Fruit fly (Drosophila melanogaster) whole organism, embryonic: ENCODE data around the gene CG43894.

ENCODE experiments used
- B-H1 ChIP-seq: fragments of 200-800 bp; sonication (Bioruptor generic); IDR thresholded peaks from 3 replicates; pipeline ENCODE4 v1.3.6; 2022; ENCODE audit warnings: missing biosample characterization, missing genetic modification characterization
- B-H2 ChIP-seq: fragments of 200-800 bp; sonication (Bioruptor generic); optimal IDR thresholded peaks from 2 replicates; lab custom pipeline; 2018; ENCODE audit warnings: missing biosample characterization, mild to moderate bottlenecking, missing genetic modification characterization
- CG12155 ChIP-seq: fragments of 200-800 bp; sonication (Bioruptor generic); optimal IDR thresholded peaks from 3 replicates; lab custom pipeline; 2016; ENCODE audit warnings: missing biosample characterization, missing genetic modification characterization
- CG15601 ChIP-seq: fragments of 200-800 bp; sonication (Bioruptor generic); optimal IDR thresholded peaks from 3 replicates; lab custom pipeline; 2019; ENCODE audit warnings: missing biosample characterization, mild to moderate bottlenecking, missing genetic modification characterization, moderate library complexity
- CG16779 ChIP-seq: fragments of 200-800 bp; sonication (Bioruptor generic); IDR thresholded peaks from 2 replicates; pipeline ENCODE4 v1.3.6; 2022; ENCODE audit warnings: missing biosample characterization, missing genetic modification characterization
- CG17612 ChIP-seq: fragments of 200-800 bp; sonication (Bioruptor generic); IDR thresholded peaks from 2 replicates; pipeline ENCODE4 v1.3.6; 2022; ENCODE audit warnings: missing biosample characterization, missing genetic modification characterization
- CG17912 ChIP-seq: fragments of 200-800 bp; sonication (Bioruptor generic); optimal IDR thresholded peaks from 2 replicates; lab custom pipeline; 2018; ENCODE audit warnings: missing biosample characterization, mild to moderate bottlenecking, missing genetic modification characterization
- CG2116 ChIP-seq: fragments of 200-800 bp; sonication (Bioruptor generic); optimal IDR thresholded peaks from 3 replicates; lab custom pipeline; 2018; ENCODE audit warnings: missing biosample characterization, mild to moderate bottlenecking, missing genetic modification characterization
- CG3281 ChIP-seq: fragments of 200-800 bp; sonication (Bioruptor generic); optimal IDR thresholded peaks from 3 replicates; lab custom pipeline; 2017; ENCODE audit warnings: missing biosample characterization, mild to moderate bottlenecking, missing genetic modification characterization
- CG3847 ChIP-seq: fragments of 200-800 bp; sonication (Bioruptor generic); IDR thresholded peaks from 2 replicates; pipeline ENCODE4 v1.3.6; 2022; ENCODE audit warnings: missing biosample characterization, missing genetic modification characterization
- CG4360 ChIP-seq: fragments of 200-800 bp; sonication (Bioruptor generic); IDR thresholded peaks from 2 replicates; pipeline ENCODE4 v1.3.6; 2022; ENCODE audit warnings: missing biosample characterization, missing genetic modification characterization
- CG5180 ChIP-seq: fragments of 200-800 bp; sonication (Bioruptor generic); optimal IDR thresholded peaks from 3 replicates; lab custom pipeline; 2017; ENCODE audit warnings: missing biosample characterization, missing genetic modification characterization, mild to moderate bottlenecking, moderate library complexity, missing genetic modification reagents
- CG6254 ChIP-seq: fragments of 200-800 bp; sonication (Bioruptor generic); optimal IDR thresholded peaks from 3 replicates; lab custom pipeline; 2017; ENCODE audit warnings: mild to moderate bottlenecking, missing biosample characterization, missing genetic modification reagents, missing genetic modification characterization
- CG7839 ChIP-seq: fragments of 200-800 bp; sonication (Bioruptor generic); optimal IDR thresholded peaks from 3 replicates; lab custom pipeline; 2018; ENCODE audit warnings: missing biosample characterization, mild to moderate bottlenecking, missing genetic modification characterization, moderate library complexity
- CG8765 ChIP-seq: fragments of 200-800 bp; sonication (Bioruptor generic); IDR thresholded peaks from 2 replicates; pipeline ENCODE4 v1.3.6; 2022; ENCODE audit warnings: missing biosample characterization, missing genetic modification characterization
- CG8944 ChIP-seq: fragments of 200-800 bp; sonication (Bioruptor generic); optimal IDR thresholded peaks from 3 replicates; lab custom pipeline; 2016; ENCODE audit warnings: missing biosample characterization, missing genetic modification characterization
- Dip3 ChIP-seq: fragments of 200-800 bp; sonication (Bioruptor generic); optimal IDR thresholded peaks from 3 replicates; lab custom pipeline; 2016; ENCODE audit warnings: missing biosample characterization, missing genetic modification characterization
- Doc2 ChIP-seq: fragments of 200-800 bp; sonication (Bioruptor generic); IDR thresholded peaks from 2 replicates; pipeline ENCODE4 v1.3.6; 2022; ENCODE audit warnings: missing biosample characterization, missing genetic modification characterization
- Eip74EF ChIP-seq, 2 experiments: fragments of 200-800 bp in 1 of 2; fragments of >200 bp in 1 of 2; sonication (Bioruptor generic) in 1 of 2; optimal IDR thresholded peaks; 2 replicates each; lab custom pipeline; 2017 to 2019; ENCODE audit warnings: missing biosample characterization in 2 of 2, missing genetic modification characterization in 2 of 2, mild to moderate bottlenecking in 1 of 2, moderate library complexity in 1 of 2
- Ets97D ChIP-seq: fragments of 200-800 bp; sonication (Bioruptor generic); optimal IDR thresholded peaks from 3 replicates; lab custom pipeline; 2016; ENCODE audit warnings: missing biosample characterization, missing genetic modification characterization
- Fer1 ChIP-seq: fragments of 200-800 bp; sonication (Bioruptor generic); optimal IDR thresholded peaks from 2 replicates; lab custom pipeline; 2017; ENCODE audit warnings: missing biosample characterization, mild to moderate bottlenecking, missing genetic modification characterization
- GATAe ChIP-seq: fragments of 200-800 bp; sonication (Bioruptor generic); conservative IDR thresholded peaks from 2 replicates; pipeline ENCODE4 v1.3.6; 2022; ENCODE audit warnings: missing biosample characterization, missing genetic modification characterization
- Hsf ChIP-seq: fragments of 200-800 bp; sonication (Bioruptor generic); optimal IDR thresholded peaks from 3 replicates; lab custom pipeline; 2016; ENCODE audit warnings: missing biosample characterization, missing genetic modification characterization
- Myb ChIP-seq: fragments of 200-800 bp; sonication (Bioruptor generic); optimal IDR thresholded peaks from 2 replicates; lab custom pipeline; 2016; ENCODE audit warnings: missing biosample characterization, missing genetic modification characterization
- Pdp1 ChIP-seq, 2 experiments: fragments of 200-800 bp; sonication (Bioruptor generic); optimal IDR thresholded peaks; 3 replicates each; lab custom pipeline; 2016; ENCODE audit warnings: missing biosample characterization in 2 of 2, missing genetic modification characterization in 2 of 2, mild to moderate bottlenecking in 1 of 2, moderate library complexity in 1 of 2
- Spps ChIP-seq: fragments of 200-800 bp; sonication (Bioruptor generic); optimal IDR thresholded peaks from 2 replicates; lab custom pipeline; 2018; ENCODE audit warnings: missing biosample characterization, mild to moderate bottlenecking, missing genetic modification characterization
- Vsx1 ChIP-seq: fragments of 200-800 bp; sonication (Bioruptor generic); optimal IDR thresholded peaks from 2 replicates; lab custom pipeline; 2017; ENCODE audit warnings: missing biosample characterization, mild to moderate bottlenecking, missing genetic modification characterization, missing genetic modification reagents
- ase ChIP-seq: fragments of 200-800 bp; sonication (Bioruptor generic); IDR thresholded peaks from 3 replicates; pipeline ENCODE4 v1.3.6; 2022; ENCODE audit warnings: missing biosample characterization, missing genetic modification characterization
- br ChIP-seq: fragments of >200 bp; optimal IDR thresholded peaks from 2 replicates; lab custom pipeline; 2017
- cas ChIP-seq: fragments of 200-800 bp; sonication (Bioruptor generic); IDR thresholded peaks from 2 replicates; pipeline ENCODE4 v1.3.6; 2022; ENCODE audit warnings: missing biosample characterization, missing genetic modification characterization
- cwo ChIP-seq: fragments of 200-800 bp; sonication (Bioruptor generic); optimal IDR thresholded peaks from 3 replicates; lab custom pipeline; 2017; ENCODE audit warnings: missing biosample characterization, missing genetic modification characterization, mild to moderate bottlenecking, moderate library complexity, missing genetic modification reagents
- dati ChIP-seq: fragments of 200-800 bp; sonication (Bioruptor generic); IDR thresholded peaks from 2 replicates; pipeline ENCODE4 v1.3.6; 2022; ENCODE audit warnings: missing biosample characterization, missing genetic modification characterization
- ewg ChIP-seq: fragments of 200-800 bp; sonication (Bioruptor generic); optimal IDR thresholded peaks from 3 replicates; lab custom pipeline; 2017; ENCODE audit warnings: mild to moderate bottlenecking, missing biosample characterization, missing genetic modification reagents, missing genetic modification characterization
- exex ChIP-seq: fragments of 200-800 bp; sonication (Bioruptor generic); optimal IDR thresholded peaks from 4 replicates; lab custom pipeline; 2018; ENCODE audit warnings: missing biosample characterization, mild to moderate bottlenecking, missing genetic modification characterization, moderate library complexity
- hkb ChIP-seq, 2 experiments: fragments of 200-800 bp in 1 of 2; fragments of >200 bp in 1 of 2; sonication (Bioruptor generic) in 1 of 2; IDR thresholded peaks in 1 of 2; optimal IDR thresholded peaks in 1 of 2; 2 replicates each; pipeline versions ENCODE4 v1.3.6 to Lab custom; 2017 to 2022; ENCODE audit warnings: missing biosample characterization in 1 of 2, missing genetic modification characterization in 1 of 2
- lola ChIP-seq, 3 experiments: fragments of >200 bp in 2 of 3; fragments of 200-800 bp in 1 of 3; sonication (Bioruptor generic) in 1 of 3; optimal IDR thresholded peaks; 2 replicates each; lab custom pipeline; 2017 to 2019; ENCODE audit warnings: missing biosample characterization in 3 of 3, missing genetic modification characterization in 3 of 3, mild to moderate bottlenecking in 1 of 3, moderate library complexity in 1 of 3
- lov ChIP-seq, 2 experiments: fragments of 200-800 bp in 1 of 2; fragments of >200 bp in 1 of 2; sonication (Bioruptor generic) in 1 of 2; IDR thresholded peaks in 1 of 2; optimal IDR thresholded peaks in 1 of 2; 2 replicates in 1 of 2; 3 replicates in 1 of 2; pipeline versions ENCODE4 v1.3.6 to Lab custom; 2017 to 2022; ENCODE audit warnings: missing biosample characterization in 1 of 2, missing genetic modification characterization in 1 of 2
- maf-S ChIP-seq: fragments of 200-800 bp; sonication (Bioruptor generic); optimal IDR thresholded peaks from 2 replicates; lab custom pipeline; 2016; ENCODE audit warnings: missing biosample characterization, missing genetic modification characterization
- otp ChIP-seq: fragments of 200-800 bp; sonication (Bioruptor generic); IDR thresholded peaks from 3 replicates; pipeline ENCODE4, ENCODE4 v1.3.6; 2022; ENCODE audit warnings: missing biosample characterization, missing genetic modification characterization
- sens-2 ChIP-seq: fragments of 200-800 bp; sonication (Bioruptor generic); IDR thresholded peaks from 2 replicates; pipeline ENCODE4 v1.3.6; 2022; ENCODE audit warnings: missing biosample characterization, missing genetic modification characterization
- unc-4 ChIP-seq: fragments of 200-800 bp; sonication (Bioruptor generic); IDR thresholded peaks from 2 replicates; pipeline ENCODE4 v1.3.6; 2022; ENCODE audit warnings: missing biosample characterization, missing genetic modification characterization; ENCODE audit not compliant: partially characterized antibody
- zfh1 ChIP-seq: fragments of 200-800 bp; sonication (Bioruptor generic); IDR thresholded peaks from 3 replicates; pipeline ENCODE4 v1.3.6; 2022; ENCODE audit warnings: missing biosample characterization, missing genetic modification characterization

Gene CG43894

dm6 chr3L:12861255-12861899 lies 28.2 kb upstream of the CG43894 start, which contains the start of gene CG32107 (continued):
- TF ChIP-seq lola (GFP tag; optimal IDR thresholded peaks at IDR 0.05; lab: Kevin White, UChicago) (no peak), CG3281 (GFP tag; lab: Kevin White, UChicago) (no peak), B-H2 (no peak), CG8765 (GFP tag; lab: Robert Waterston, UW) (no peak), Ets97D (GFP tag; lab: Kevin White, UChicago) (peak; percentile 30), CG12155 (no peak), CG8944 (GFP tag; lab: Kevin White, UChicago) (no peak), br (no peak), Spps (tag; lab: Kevin White, UChicago) (no peak), CG16779 (GFP tag; lab: Robert Waterston, UW) (no peak), ewg (GFP tag; lab: Kevin White, UChicago) (no peak), hkb (optimal IDR thresholded peaks at IDR 0.05; lab: Kevin White, UChicago) (no peak), hkb (GFP tag; IDR thresholded peaks at IDR 0.05; lab: Robert Waterston, UW) (no peak), CG2116 (GFP tag; lab: Kevin White, UChicago) (peak; percentile 40), ase (GFP tag; lab: Robert Waterston, UW) (no peak), lov (optimal IDR thresholded peaks at IDR 0.05; lab: Kevin White, UChicago) (no peak), lov (GFP tag; IDR thresholded peaks at IDR 0.05; lab: Robert Waterston, UW) (no peak), cas (GFP tag; lab: Robert Waterston, UW) (no peak)

DNA sequence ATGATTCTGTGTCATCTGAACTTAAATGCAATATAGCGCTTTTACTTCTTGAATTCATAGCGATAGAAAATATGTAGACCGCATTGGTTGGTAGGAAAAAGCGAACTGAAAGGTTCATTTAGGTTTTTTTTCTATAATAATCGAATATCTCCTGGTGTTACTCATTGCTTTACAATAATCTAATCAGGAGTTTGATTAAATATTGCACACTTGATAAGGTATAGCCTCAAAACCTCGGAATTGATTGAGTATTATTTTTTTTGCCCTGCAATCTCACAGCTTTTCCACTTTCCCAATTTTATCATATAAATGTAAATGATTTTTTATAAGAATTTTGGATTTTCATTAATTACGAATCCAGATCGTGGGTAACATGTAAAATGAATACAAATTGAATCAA lies 26.8 kb upstream of the CG43894 start, which contains the start of gene CG10943:
Gene CG10943, minus strand, starts transcription at position 101 of the 400 bp plus-strand sequence.
- peak; percentile 4 for TF ChIP-seq exex (tag; lab: Kevin White, UChicago)
- no peak for TF ChIP-seq Pdp1 (GFP tag; optimal IDR thresholded peaks at IDR 0.05; lab: Kevin White, UChicago)
- 0 out of 2 replicates have a peak, but pooled peaks have one; percentile 22 for TF ChIP-seq GATAe
- TF ChIP-seq, all 482 proteins: peak for 2

- TF ChIP-seq CG4360 (GFP tag; lab: Robert Waterston, UW) (peak; percentile 56; the same call in 1 of the 2 replicates), Hsf (GFP tag; lab: Kevin White, UChicago) (no peak)
- TF ChIP-seq, all 482 proteins: peak for 1
Measured at dm6 chr3L:12864472-12864871, 25.1 kb upstream of the CG43894 start.

DNA sequence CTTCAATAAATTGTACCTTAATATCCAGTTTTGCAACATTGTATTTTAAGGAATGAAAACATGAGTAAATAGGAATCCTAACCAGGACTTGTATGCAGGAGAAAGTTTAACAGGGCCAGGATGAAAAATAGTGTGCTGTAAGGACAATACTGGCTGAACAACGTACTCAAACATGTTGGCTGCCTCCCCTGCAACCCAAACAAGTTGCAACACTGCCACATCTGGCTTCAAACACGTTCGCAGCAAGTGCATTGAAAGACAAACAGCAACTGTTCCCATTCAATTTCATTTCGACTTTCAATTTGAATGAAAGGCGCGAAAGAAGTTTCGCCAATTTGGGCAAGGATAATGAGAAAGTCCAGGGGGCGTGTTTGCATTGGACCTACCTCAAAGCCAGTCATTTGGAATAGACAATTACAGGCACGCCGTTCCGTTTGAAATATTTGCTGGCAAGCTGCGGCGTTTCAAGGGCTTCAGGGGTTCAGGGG lies 21.6 kb upstream of the CG43894 start:
- TF ChIP-seq CG17612 (GFP tag; lab: Robert Waterston, UW) (no peak), Eip74EF (GFP tag; optimal IDR thresholded peaks at IDR 0.05; lab: Kevin White, UChicago) (no peak), Vsx1 (GFP tag; lab: Kevin White, UChicago) (no peak), zfh1 (GFP tag; lab: Robert Waterston, UW) (no peak), maf-S (GFP tag; lab: Kevin White, UChicago) (no peak), CG5180 (GFP tag; lab: Kevin White, UChicago) (peak; percentile 97), cas (GFP tag; lab: Robert Waterston, UW) (no peak), CG3847 (GFP tag; lab: Robert Waterston, UW) (no peak), CG6254 (GFP tag; lab: Kevin White, UChicago) (no peak), B-H1 (GFP tag; lab: Robert Waterston, UW) (no peak), Fer1 (GFP tag; lab: Kevin White, UChicago) (peak; percentile 35), Myb (no peak), Doc2 (GFP tag; lab: Robert Waterston, UW) (no peak), sens-2 (GFP tag; lab: Robert Waterston, UW) (no peak), CG17912 (GFP tag; lab: Kevin White, UChicago) (no peak), Pdp1 (GFP tag; optimal IDR thresholded peaks at IDR 0.05; lab: Kevin White, UChicago) (no peak), otp (GFP tag; lab: Robert Waterston, UW) (no peak), dati (GFP tag; lab: Robert Waterston, UW) (no peak), Dip3 (no peak), CG7839 (tag; lab: Kevin White, UChicago) (no peak), unc-4 (GFP tag; lab: Robert Waterston, UW) (no peak), cwo (GFP tag; lab: Kevin White, UChicago) (no peak), CG15601 (peak; percentile 99)
